Worm (Caenorhabditis elegans) whole organism, L4 larva: ENCODE results near the gene srd-21.
A peak's percentile ranks its signal among the peaks of the same experiment; 100 is the strongest.
"Not testable (repeated sequence)": the region's sequence is repeated elsewhere in the genome, so short reads cannot be mapped to it uniquely, and the experiment has no call there.

Source experiments
- F49E8.2 ChIP-seq: sonication (generic microtip); optimal IDR thresholded peaks from 2 replicates; lab custom pipeline; 2016; ENCODE audit warnings: missing compliant biosample characterization, mild to moderate bottlenecking, missing genetic modification characterization, borderline replicate concordance
- T26A8.4 ChIP-seq: fragments of 200-800 bp; sonication (Bioruptor generic); IDR thresholded peaks from 2 replicates; pipeline ENCODE4 v1.3.6; 2022; ENCODE audit warnings: missing genetic modification characterization, missing compliant biosample characterization
- Y105C5A.15 ChIP-seq: fragments of 200-800 bp; sonication (Bioruptor generic); IDR thresholded peaks from 2 replicates; pipeline ENCODE4 v1.3.6; 2022; ENCODE audit warnings: missing genetic modification characterization, missing compliant biosample characterization
- ZK546.5 ChIP-seq, 2 experiments: sonication (generic microtip); optimal IDR thresholded peaks; 2 replicates each; lab custom pipeline; 2017; ENCODE audit warnings: missing biosample characterization in 2 of 2, missing genetic modification characterization in 2 of 2
- aha-1 ChIP-seq: fragments of 150-350 bp; peaks from one replicate; lab custom pipeline; 2014; ENCODE audit warnings: missing biosample characterization, missing genetic modification characterization
- aly-2 ChIP-seq: sonication (generic microtip); optimal IDR thresholded peaks from 2 replicates; lab custom pipeline; 2018; ENCODE audit warnings: missing biosample characterization, missing genetic modification characterization
- arid-1 ChIP-seq: fragments of 200-800 bp; sonication (Bioruptor generic); conservative IDR thresholded peaks from 2 replicates; pipeline ENCODE4 v1.3.6; 2022; ENCODE audit warnings: missing genetic modification reagents, missing genetic modification characterization, missing compliant biosample characterization
- ceh-28 ChIP-seq: fragments of 150-350 bp; optimal IDR thresholded peaks from 2 replicates; lab custom pipeline; 2014; ENCODE audit warnings: missing biosample characterization, missing genetic modification reagents, missing genetic modification characterization
- ceh-32 ChIP-seq: sonication (generic microtip); optimal IDR thresholded peaks from 2 replicates; lab custom pipeline; 2016; ENCODE audit warnings: mild to moderate bottlenecking, missing genetic modification characterization, missing compliant biosample characterization; ENCODE audit not compliant: poor library complexity
- ces-1 ChIP-seq: fragments of 150-350 bp; sonication (generic microtip); optimal IDR thresholded peaks from 4 replicates; lab custom pipeline; 2014; ENCODE audit warnings: missing biosample characterization, missing genetic modification reagents, missing genetic modification characterization
- ctbp-1 ChIP-seq: fragments of 200-800 bp; sonication (Bioruptor generic); IDR thresholded peaks from 2 replicates; pipeline ENCODE4 v1.3.6; 2022; ENCODE audit warnings: missing genetic modification reagents, missing genetic modification characterization, missing compliant biosample characterization
- daf-8 ChIP-seq: fragments of 200-800 bp; sonication (Bioruptor generic); IDR thresholded peaks from 2 replicates; pipeline ENCODE4 v1.3.6; 2022; ENCODE audit warnings: missing genetic modification characterization, missing compliant biosample characterization
- dmd-6 ChIP-seq: fragments of 200-800 bp; sonication (Bioruptor generic); IDR thresholded peaks from 2 replicates; pipeline ENCODE4 v1.3.6; 2022; ENCODE audit warnings: missing genetic modification reagents, missing genetic modification characterization, missing compliant biosample characterization
- dpl-1 ChIP-seq: fragments of 150-350 bp; optimal IDR thresholded peaks from 2 replicates; lab custom pipeline; 2014; ENCODE audit warnings: missing biosample characterization, missing genetic modification reagents, missing genetic modification characterization
- dve-1 ChIP-seq: sonication (generic microtip); optimal IDR thresholded peaks from 2 replicates; lab custom pipeline; 2017; ENCODE audit warnings: antibody characterized with exemption, mild to moderate bottlenecking, missing genetic modification characterization, missing compliant biosample characterization; ENCODE audit not compliant: insufficient read depth
- hif-1 ChIP-seq, 2 experiments: sonication (generic microtip); optimal IDR thresholded peaks; 2 replicates each; lab custom pipeline; 2016 to 2017; ENCODE audit warnings: missing compliant biosample characterization in 2 of 2, missing genetic modification characterization in 2 of 2, missing genetic modification reagents in 2 of 2, missing genotype in 2 of 2, mild to moderate bottlenecking in 1 of 2
- hlh-11 ChIP-seq: fragments of 200-800 bp; sonication (Bioruptor generic); optimal IDR thresholded peaks from 2 replicates; lab custom pipeline; 2018; ENCODE audit warnings: mild to moderate bottlenecking, missing genetic modification characterization, missing compliant biosample characterization
- hlh-30 ChIP-seq: sonication (generic microtip); optimal IDR thresholded peaks from 2 replicates; lab custom pipeline; 2017; ENCODE audit warnings: antibody characterized with exemption, mild to moderate bottlenecking, missing genetic modification characterization, missing compliant biosample characterization; ENCODE audit not compliant: insufficient read depth
- lin-1 ChIP-seq: fragments of 200-800 bp; sonication (Bioruptor generic); IDR thresholded peaks from 2 replicates; pipeline ENCODE4 v1.3.6; 2022; ENCODE audit warnings: missing genetic modification reagents, missing genetic modification characterization, missing compliant biosample characterization
- lin-13 ChIP-seq: fragments of 150-350 bp; optimal IDR thresholded peaks from 2 replicates; lab custom pipeline; 2014; ENCODE audit warnings: missing biosample characterization, missing genetic modification reagents, missing genetic modification characterization
- lin-29 ChIP-seq: fragments of 200-800 bp; sonication (Bioruptor generic); IDR thresholded peaks from 2 replicates; pipeline ENCODE4 v1.3.6; 2022; ENCODE audit warnings: missing genetic modification reagents, missing genetic modification characterization, missing compliant biosample characterization
- mdl-1 ChIP-seq, 2 experiments: fragments of 150-350 bp in 1 of 2; sonication (generic microtip) in 1 of 2; optimal IDR thresholded peaks; 2 replicates each; lab custom pipeline; 2014 to 2017; ENCODE audit warnings: missing biosample characterization in 2 of 2, missing genetic modification characterization in 2 of 2
- mdt-29 ChIP-seq: fragments of 200-800 bp; sonication (Bioruptor generic); IDR thresholded peaks from 2 replicates; pipeline ENCODE4 v1.3.6; 2022; ENCODE audit warnings: missing genetic modification reagents, missing genetic modification characterization, missing compliant biosample characterization
- nhr-102 ChIP-seq: sonication (generic microtip); optimal IDR thresholded peaks from 2 replicates; lab custom pipeline; 2016; ENCODE audit warnings: mild to moderate bottlenecking, missing genetic modification characterization, moderate library complexity, missing compliant biosample characterization
- nhr-25 ChIP-seq: sonication (generic microtip); optimal IDR thresholded peaks from 2 replicates; lab custom pipeline; 2017; ENCODE audit warnings: missing genetic modification characterization, mild to moderate bottlenecking, missing compliant biosample characterization, antibody characterized with exemption, moderate library complexity, borderline replicate concordance; ENCODE audit not compliant: insufficient read depth
- nhr-28 ChIP-seq: fragments of 150-350 bp; optimal IDR thresholded peaks from 2 replicates; lab custom pipeline; 2014; ENCODE audit warnings: missing biosample characterization, missing genetic modification characterization
- pha-4 ChIP-seq, 2 experiments: fragments of 150-350 bp in 1 of 2; fragments of 200-800 bp in 1 of 2; sonication (Bioruptor generic) in 1 of 2; IDR thresholded peaks in 1 of 2; optimal IDR thresholded peaks in 1 of 2; 2 replicates each; pipeline versions ENCODE4 v1.3.6 to Lab custom; 2014 to 2022; ENCODE audit warnings: missing genetic modification characterization in 2 of 2, missing genetic modification reagents in 2 of 2, missing biosample characterization in 1 of 2, missing compliant biosample characterization in 1 of 2
- php-3 ChIP-seq: fragments of 200-800 bp; sonication (Bioruptor generic); IDR thresholded peaks from 2 replicates; pipeline ENCODE4 v1.3.6; 2022; ENCODE audit warnings: missing genetic modification reagents, missing genetic modification characterization, missing compliant biosample characterization
- pqm-1 ChIP-seq: sonication (generic microtip); optimal IDR thresholded peaks from 2 replicates; lab custom pipeline; 2017; ENCODE audit warnings: missing biosample characterization, missing genetic modification characterization
- saeg-2 ChIP-seq: fragments of 200-800 bp; sonication (Bioruptor generic); IDR thresholded peaks from 2 replicates; pipeline ENCODE4 v1.3.6; 2022; ENCODE audit warnings: missing genetic modification reagents, missing genetic modification characterization, missing compliant biosample characterization
- sdz-12 ChIP-seq: fragments of 200-800 bp; sonication (Bioruptor generic); optimal IDR thresholded peaks from 2 replicates; lab custom pipeline; 2018; ENCODE audit warnings: mild to moderate bottlenecking, missing genetic modification characterization, missing compliant biosample characterization
- tra-1 ChIP-seq: fragments of 200-800 bp; sonication (Bioruptor generic); IDR thresholded peaks from 2 replicates; pipeline ENCODE4 v1.3.6; 2022; ENCODE audit warnings: missing genetic modification reagents, missing genetic modification characterization, missing compliant biosample characterization
- unc-39 ChIP-seq: sonication (generic microtip); optimal IDR thresholded peaks from 2 replicates; lab custom pipeline; 2017; ENCODE audit warnings: missing biosample characterization, missing genetic modification characterization
- zfp-2 ChIP-seq: sonication (generic microtip); optimal IDR thresholded peaks from 2 replicates; lab custom pipeline; 2016; ENCODE audit warnings: mild to moderate bottlenecking, missing genetic modification characterization, missing compliant biosample characterization
- zfp-3 ChIP-seq: fragments of 200-800 bp; sonication (Bioruptor generic); conservative IDR thresholded peaks from 2 replicates; pipeline ENCODE4 v1.3.6; 2022; ENCODE audit warnings: missing genetic modification reagents, missing genetic modification characterization, missing compliant biosample characterization
- zip-11 ChIP-seq: fragments of 200-800 bp; sonication (Bioruptor generic); IDR thresholded peaks from 2 replicates; pipeline ENCODE4 v1.3.6; 2022; ENCODE audit warnings: missing genetic modification characterization, missing compliant biosample characterization

srd-21 gene

ce11 chrV:16595140-16595791 is 34.4 kb upstream of the srd-21 start, which contains the start of gene cpl-1 (continued):
- no peak for TF ChIP-seq ctbp-1 (GFP tag; lab: Robert Waterston, UW)
- no peak for TF ChIP-seq pha-4 (GFP tag; IDR thresholded peaks at IDR 0.05; lab: Robert Waterston, UW)
- no peak for TF ChIP-seq pha-4 (tag; optimal IDR thresholded peaks at IDR 0.05; lab: Kevin White, UChicago)
- TF ChIP-seq ceh-28 (tag; lab: Kevin White, UChicago) = no peak

DNA sequence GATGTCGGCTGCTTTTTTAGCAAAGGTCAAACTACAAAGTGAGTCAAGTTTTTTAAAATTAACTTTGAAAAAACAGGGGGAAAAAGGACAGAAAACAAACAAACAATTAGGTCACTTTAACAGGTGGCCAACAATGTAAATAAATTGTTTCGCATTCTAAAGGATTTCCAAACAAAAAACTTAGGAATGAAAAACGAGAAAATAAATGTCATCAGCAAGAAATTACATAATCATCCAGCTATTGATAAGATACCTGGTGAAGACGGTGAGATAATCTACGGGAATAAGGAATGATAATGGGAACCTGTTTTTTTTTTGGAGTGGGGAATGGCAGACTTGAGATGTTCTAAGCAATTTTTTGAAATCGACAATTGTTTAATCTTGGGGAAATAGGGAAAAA is 33.6 kb upstream of the srd-21 start:
- TF ChIP-seq mdt-29 (GFP tag; lab: Robert Waterston, UW) (no peak), aha-1 (tag; lab: Kevin White, UChicago) (peak; percentile 52), ZK546.5 (tag; optimal IDR thresholded peaks at IDR 0.05; lab: Kevin White, UChicago) (no peak), daf-8 (GFP tag; lab: Robert Waterston, UW) (no peak), pqm-1 (tag; lab: Kevin White, UChicago) (no peak)

- TF ChIP-seq arid-1 (GFP tag; lab: Robert Waterston, UW) (0 out of 2 replicates have a peak, but pooled peaks have one; percentile 16), pha-4 (GFP tag; IDR thresholded peaks at IDR 0.05; lab: Robert Waterston, UW) (peak; percentile 14; the same call in 1 of the 2 replicates)
- not testable (repeated sequence) for TF ChIP-seq pha-4 (tag; optimal IDR thresholded peaks at IDR 0.05; lab: Kevin White, UChicago)
Measured at ce11 chrV:16597344-16597869, 32.3 kb upstream of the srd-21 start.

ce11 chrV:16598437-16598836 is 31.3 kb upstream of the srd-21 start:
- TF ChIP-seq nhr-25 (tag; lab: Kevin White, UChicago) = no peak
- TF ChIP-seq saeg-2 (GFP tag; lab: Robert Waterston, UW) = no peak
- no peak for TF ChIP-seq lin-1 (GFP tag; lab: Robert Waterston, UW)
- peak; percentile 64 for TF ChIP-seq hlh-30 (tag; lab: Kevin White, UChicago)
- no peak for TF ChIP-seq sdz-12 (GFP tag; lab: Kevin White, UChicago)
- no peak for TF ChIP-seq nhr-28 (tag; lab: Kevin White, UChicago)
- TF ChIP-seq aha-1 (tag; lab: Kevin White, UChicago) = peak; percentile 1
- 0 out of 2 replicates have a peak, but pooled peaks have one; percentile 35 for TF ChIP-seq tra-1 (GFP tag; lab: Robert Waterston, UW)
- peak; percentile 66 for TF ChIP-seq hlh-11 (tag; lab: Kevin White, UChicago)
- TF ChIP-seq unc-39 (tag; lab: Kevin White, UChicago) = no peak
- TF ChIP-seq dve-1 = peak; percentile 38
- TF ChIP-seq mdt-29 (GFP tag; lab: Robert Waterston, UW) = peak; percentile 95
- TF ChIP-seq nhr-102 (tag; lab: Kevin White, UChicago) = no peak
- TF ChIP-seq dmd-6 = peak; percentile 14; the same call in 1 of the 2 replicates
- TF ChIP-seq php-3 (GFP tag; lab: Robert Waterston, UW) = no peak
- TF ChIP-seq, all 104 proteins: peak for 7

ce11 chrV:16599835-16600234 is 29.9 kb upstream of the srd-21 start:
- TF ChIP-seq ceh-32 (tag; lab: Kevin White, UChicago) = no peak
- no peak for TF ChIP-seq T26A8.4 (GFP tag; lab: Robert Waterston, UW)
- no peak for TF ChIP-seq ces-1 (GFP tag; lab: Kevin White, UChicago)
- no peak for TF ChIP-seq dpl-1 (GFP tag; lab: Kevin White, UChicago)
- no peak for TF ChIP-seq hif-1 (tag; optimal IDR thresholded peaks at IDR 0.05; lab: Kevin White, UChicago)
- no peak for TF ChIP-seq Y105C5A.15
- TF ChIP-seq zfp-3 = no peak
- TF ChIP-seq F49E8.2 = no peak
- TF ChIP-seq aly-2 (tag; lab: Kevin White, UChicago) = no peak
- no peak for TF ChIP-seq lin-13
- TF ChIP-seq lin-29 (GFP tag; lab: Robert Waterston, UW) = no peak
- no peak for TF ChIP-seq zfp-2 (tag; lab: Kevin White, UChicago)
- no peak for TF ChIP-seq zip-11 (GFP tag; lab: Robert Waterston, UW)
- no peak for TF ChIP-seq mdl-1 (tag; optimal IDR thresholded peaks at IDR 0.05; lab: Kevin White, UChicago)
- TF ChIP-seq ctbp-1 (GFP tag; lab: Robert Waterston, UW) = no peak
